Fruit fly (Drosophila melanogaster) whole organism, embryonic: Measurements from ENCODE around the gene Kdsr.

Experiments used
- CG10267 ChIP-seq: fragments of 200-800 bp; sonication (Bioruptor generic); optimal IDR thresholded peaks from 2 replicates; lab custom pipeline; 2018; ENCODE audit warnings: missing biosample characterization, mild to moderate bottlenecking, missing genetic modification characterization, moderate library complexity
- CG12236 ChIP-seq: fragments of 200-800 bp; sonication (Bioruptor generic); optimal IDR thresholded peaks from 2 replicates; lab custom pipeline; 2016; ENCODE audit warnings: missing biosample characterization, missing genetic modification characterization
- CG14710 ChIP-seq: fragments of 200-800 bp; sonication (Bioruptor generic); optimal IDR thresholded peaks from 3 replicates; lab custom pipeline; 2019; ENCODE audit warnings: missing biosample characterization, mild to moderate bottlenecking, missing genetic modification characterization, moderate library complexity
- CG15073 ChIP-seq: fragments of 200-800 bp; sonication (Bioruptor generic); optimal IDR thresholded peaks from 2 replicates; lab custom pipeline; 2016; ENCODE audit warnings: missing biosample characterization, missing genetic modification characterization
- CG15514 ChIP-seq: fragments of 200-800 bp; sonication (Bioruptor generic); optimal IDR thresholded peaks from 3 replicates; lab custom pipeline; 2017; ENCODE audit warnings: missing biosample characterization, missing genetic modification characterization, mild to moderate bottlenecking, moderate library complexity, missing genetic modification reagents
- CG15601 ChIP-seq: fragments of 200-800 bp; sonication (Bioruptor generic); optimal IDR thresholded peaks from 3 replicates; lab custom pipeline; 2019; ENCODE audit warnings: missing biosample characterization, mild to moderate bottlenecking, missing genetic modification characterization, moderate library complexity
- CG17186 ChIP-seq: fragments of 200-800 bp; sonication (Bioruptor generic); optimal IDR thresholded peaks from 3 replicates; lab custom pipeline; 2017; ENCODE audit warnings: missing biosample characterization, missing genetic modification reagents, missing genetic modification characterization
- CG17829 ChIP-seq: fragments of 200-800 bp; optimal IDR thresholded peaks from 2 replicates; lab custom pipeline; 2019; ENCODE audit warnings: missing biosample characterization, mild to moderate bottlenecking, missing genetic modification characterization, moderate library complexity
- CG1792 ChIP-seq: fragments of 200-800 bp; sonication (Bioruptor generic); optimal IDR thresholded peaks from 2 replicates; lab custom pipeline; 2016; ENCODE audit warnings: missing biosample characterization, missing genetic modification characterization
- CG18764 ChIP-seq: fragments of 200-800 bp; sonication (Bioruptor generic); optimal IDR thresholded peaks from 3 replicates; lab custom pipeline; 2016; ENCODE audit warnings: missing biosample characterization, missing genetic modification characterization
- CG2116 ChIP-seq: fragments of 200-800 bp; sonication (Bioruptor generic); optimal IDR thresholded peaks from 3 replicates; lab custom pipeline; 2018; ENCODE audit warnings: missing biosample characterization, mild to moderate bottlenecking, missing genetic modification characterization
- CG32767 ChIP-seq: fragments of 200-800 bp; sonication (Bioruptor generic); IDR thresholded peaks from 2 replicates; pipeline ENCODE4 v1.3.6; 2022; ENCODE audit warnings: missing biosample characterization, missing genetic modification characterization
- CG6689 ChIP-seq: fragments of 200-800 bp; sonication (Bioruptor generic); IDR thresholded peaks from 2 replicates; pipeline ENCODE4 v1.3.6; 2022; ENCODE audit warnings: missing biosample characterization, missing genetic modification characterization
- CG7271 ChIP-seq: fragments of 200-800 bp; sonication (Bioruptor generic); optimal IDR thresholded peaks from 2 replicates; lab custom pipeline; 2018; ENCODE audit warnings: missing biosample characterization, mild to moderate bottlenecking, missing genetic modification characterization, moderate library complexity
- CG8924 ChIP-seq: fragments of 200-800 bp; optimal IDR thresholded peaks from 3 replicates; lab custom pipeline; 2019; ENCODE audit warnings: missing biosample characterization, mild to moderate bottlenecking, missing genetic modification characterization, moderate library complexity
- CG9437 ChIP-seq: fragments of 200-800 bp; sonication (Bioruptor generic); optimal IDR thresholded peaks from 2 replicates; lab custom pipeline; 2018; ENCODE audit warnings: missing biosample characterization, mild to moderate bottlenecking, missing genetic modification characterization
- CG9797 ChIP-seq: fragments of 200-800 bp; sonication (Bioruptor generic); optimal IDR thresholded peaks from 3 replicates; lab custom pipeline; 2018; ENCODE audit warnings: missing biosample characterization, mild to moderate bottlenecking, missing genetic modification characterization
- CTCF ChIP-seq: fragments of 200-800 bp; sonication (Bioruptor generic); optimal IDR thresholded peaks from 2 replicates; lab custom pipeline; 2017; ENCODE audit warnings: missing biosample characterization, mild to moderate bottlenecking, missing genetic modification characterization, moderate library complexity
- Chrac-16 ChIP-seq: fragments of 200-800 bp; sonication (Bioruptor generic); optimal IDR thresholded peaks from 3 replicates; lab custom pipeline; 2016; ENCODE audit warnings: missing biosample characterization, missing genetic modification characterization
- Dad ChIP-seq: fragments of 200-800 bp; sonication (Bioruptor generic); optimal IDR thresholded peaks from 3 replicates; lab custom pipeline; 2016; ENCODE audit warnings: missing biosample characterization, missing genetic modification characterization
- Dbx ChIP-seq: fragments of 200-800 bp; sonication (Bioruptor generic); IDR thresholded peaks from 3 replicates; pipeline ENCODE4 v1.3.6; 2022; ENCODE audit warnings: missing biosample characterization, missing genetic modification characterization
- Dll ChIP-seq: fragments of 200-800 bp; sonication (Bioruptor generic); IDR thresholded peaks from 4 replicates; pipeline ENCODE4 v1.3.6; 2022; ENCODE audit warnings: missing biosample characterization, missing genetic modification characterization; ENCODE audit not compliant: partially characterized antibody
- Ets97D ChIP-seq: fragments of 200-800 bp; sonication (Bioruptor generic); optimal IDR thresholded peaks from 3 replicates; lab custom pipeline; 2016; ENCODE audit warnings: missing biosample characterization, missing genetic modification characterization
- HLH4C ChIP-seq: fragments of 200-800 bp; sonication (Bioruptor generic); IDR thresholded peaks from 3 replicates; pipeline ENCODE4 v1.3.6; 2022; ENCODE audit warnings: missing biosample characterization, missing genetic modification characterization; ENCODE audit not compliant: partially characterized antibody
- Lim3 ChIP-seq: fragments of 200-800 bp; sonication (Bioruptor generic); IDR thresholded peaks from 2 replicates; pipeline ENCODE4 v1.3.6; 2022; ENCODE audit warnings: missing biosample characterization, missing genetic modification characterization
- MBD-R2 ChIP-seq: fragments of 200-800 bp; sonication (Bioruptor generic); IDR thresholded peaks from 2 replicates; pipeline ENCODE4 v1.3.6; 2022; ENCODE audit warnings: missing biosample characterization, missing genetic modification characterization
- Nf-YC ChIP-seq: fragments of 200-800 bp; optimal IDR thresholded peaks from 3 replicates; lab custom pipeline; 2019; ENCODE audit warnings: missing biosample characterization, mild to moderate bottlenecking, missing genetic modification characterization, moderate library complexity
- Xrp1 ChIP-seq: fragments of 200-800 bp; sonication (Bioruptor generic); IDR thresholded peaks from 2 replicates; pipeline ENCODE4 v1.3.6; 2022; ENCODE audit warnings: missing biosample characterization, missing genetic modification characterization
- YL-1 ChIP-seq: fragments of 200-800 bp; sonication (Bioruptor generic); optimal IDR thresholded peaks from 3 replicates; lab custom pipeline; 2017; ENCODE audit warnings: missing biosample characterization, mild to moderate bottlenecking, missing genetic modification characterization
- aop ChIP-seq: fragments of 200-800 bp; sonication (Bioruptor generic); IDR thresholded peaks from 2 replicates; pipeline ENCODE4 v1.3.6; 2022; ENCODE audit warnings: missing biosample characterization, missing genetic modification characterization
- bbx ChIP-seq: fragments of 200-800 bp; sonication (Bioruptor generic); IDR thresholded peaks from 2 replicates; pipeline ENCODE4 v1.3.6; 2022; ENCODE audit warnings: missing biosample characterization, missing genetic modification characterization; ENCODE audit not compliant: partially characterized antibody
- bigmax ChIP-seq: fragments of 200-800 bp; sonication (Bioruptor generic); optimal IDR thresholded peaks from 2 replicates; lab custom pipeline; 2018; ENCODE audit warnings: missing biosample characterization, mild to moderate bottlenecking, missing genetic modification characterization
- chif ChIP-seq, 2 experiments: fragments of 200-800 bp; sonication (Bioruptor generic); optimal IDR thresholded peaks; 3 replicates each; lab custom pipeline; 2016; ENCODE audit warnings: missing biosample characterization in 2 of 2, missing genetic modification characterization in 2 of 2
- dan ChIP-seq: fragments of 200-800 bp; sonication (Bioruptor generic); IDR thresholded peaks from 2 replicates; pipeline ENCODE4 v1.3.6; 2022; ENCODE audit warnings: missing biosample characterization, missing genetic modification characterization
- fd3F ChIP-seq: fragments of 200-800 bp; sonication (Bioruptor generic); optimal IDR thresholded peaks from 2 replicates; lab custom pipeline; 2018; ENCODE audit warnings: missing biosample characterization, mild to moderate bottlenecking, missing genetic modification characterization, moderate library complexity
- fu2 ChIP-seq: fragments of 200-800 bp; sonication (Bioruptor generic); optimal IDR thresholded peaks from 2 replicates; lab custom pipeline; 2016; ENCODE audit warnings: missing biosample characterization, missing genetic modification characterization
- grn ChIP-seq: fragments of 200-800 bp; sonication (Bioruptor generic); optimal IDR thresholded peaks from 3 replicates; lab custom pipeline; 2017; ENCODE audit warnings: missing biosample characterization, missing genetic modification characterization
- jumu ChIP-seq: fragments of 200-800 bp; sonication (Bioruptor generic); optimal IDR thresholded peaks from 3 replicates; lab custom pipeline; 2016; ENCODE audit warnings: missing biosample characterization, missing genetic modification characterization
- lola ChIP-seq, 3 experiments: fragments of >200 bp in 2 of 3; fragments of 200-800 bp in 1 of 3; sonication (Bioruptor generic) in 1 of 3; optimal IDR thresholded peaks; 2 replicates each; lab custom pipeline; 2017 to 2019; ENCODE audit warnings: missing biosample characterization in 3 of 3, missing genetic modification characterization in 3 of 3, mild to moderate bottlenecking in 1 of 3, moderate library complexity in 1 of 3
- mirr ChIP-seq: fragments of 200-800 bp; sonication (Bioruptor generic); optimal IDR thresholded peaks from 3 replicates; lab custom pipeline; 2018; ENCODE audit warnings: missing biosample characterization, mild to moderate bottlenecking, missing genetic modification characterization
- nerfin-1 ChIP-seq: fragments of 200-800 bp; sonication (Bioruptor generic); optimal IDR thresholded peaks from 3 replicates; lab custom pipeline; 2019; ENCODE audit warnings: missing biosample characterization, mild to moderate bottlenecking, missing genetic modification characterization, moderate library complexity
- pb ChIP-seq: fragments of 200-800 bp; sonication (Bioruptor generic); optimal IDR thresholded peaks from 3 replicates; lab custom pipeline; 2016; ENCODE audit warnings: missing biosample characterization, missing genetic modification characterization
- psq ChIP-seq: fragments of 200-800 bp; sonication (Bioruptor generic); optimal IDR thresholded peaks from 2 replicates; lab custom pipeline; 2017; ENCODE audit warnings: missing biosample characterization, missing genetic modification characterization
- rib ChIP-seq: fragments of 200-800 bp; sonication (Bioruptor generic); IDR thresholded peaks from 2 replicates; pipeline ENCODE4 v1.3.6; 2022; ENCODE audit warnings: missing biosample characterization, missing genetic modification characterization
- salm ChIP-seq: fragments of 200-800 bp; sonication (Bioruptor generic); optimal IDR thresholded peaks from 2 replicates; lab custom pipeline; 2018; ENCODE audit warnings: missing biosample characterization, mild to moderate bottlenecking, missing genetic modification characterization
- stwl ChIP-seq: fragments of 200-800 bp; sonication (Bioruptor generic); optimal IDR thresholded peaks from 3 replicates; lab custom pipeline; 2018; ENCODE audit warnings: missing biosample characterization, mild to moderate bottlenecking, missing genetic modification characterization, moderate library complexity
- tap ChIP-seq: fragments of 200-800 bp; optimal IDR thresholded peaks from 3 replicates; lab custom pipeline; 2019; ENCODE audit warnings: missing biosample characterization, mild to moderate bottlenecking, missing genetic modification characterization, moderate library complexity
- yki ChIP-seq: fragments of >200 bp; optimal IDR thresholded peaks from 3 replicates; lab custom pipeline; 2018

The Kdsr gene

dm6 chr3R:25249145-25250141 lies 12.9 kb downstream of the Kdsr start, which contains the start of gene Nup358 (continued):
- TF ChIP-seq dan (GFP tag; lab: Robert Waterston, UW) (no peak), CG9797 (GFP tag; lab: Kevin White, UChicago) (peak; percentile 8), CG6689 (GFP tag; lab: Robert Waterston, UW) (no peak), CG17186 (GFP tag; lab: Kevin White, UChicago) (peak; percentile 58), CG17829 (tag; lab: Kevin White, UChicago) (peak; percentile 35), Nf-YC (tag; lab: Kevin White, UChicago) (peak; percentile 11), HLH4C (GFP tag; lab: Robert Waterston, UW) (peak; percentile 99), YL-1 (peak; percentile 34), rib (peak; percentile 95), CG15514 (GFP tag; lab: Kevin White, UChicago) (peak; percentile 33), CG8924 (tag; lab: Kevin White, UChicago) (peak; percentile 32), bigmax (GFP tag; lab: Kevin White, UChicago) (peak; percentile 96), Dbx (GFP tag; lab: Robert Waterston, UW) (peak; percentile 54; the same call in 1 of the 3 replicates), CG15073 (GFP tag; lab: Kevin White, UChicago) (no peak), Ets97D (GFP tag; lab: Kevin White, UChicago) (peak; percentile 80), MBD-R2 (peak; percentile 40), CG9437 (GFP tag; lab: Kevin White, UChicago) (no peak), mirr (GFP tag; lab: Kevin White, UChicago) (no peak), CG14710 (tag; lab: Kevin White, UChicago) (peak; percentile 55), Dll (GFP tag; lab: Robert Waterston, UW) (peak; percentile 96), bbx (peak; percentile 99)

dm6 chr3R:25247379-25247869 lies 14.9 kb downstream of the Kdsr start, which contains the start of the genes RpS27 and Nup37:
TSS of gene RpS27 (minus strand) at chr3R:25247514.
TSS of gene Nup37 (plus strand) at chr3R:25247658.
- TF ChIP-seq pb (GFP tag; lab: Kevin White, UChicago) (peak; percentile 99), stwl (peak; percentile 95), aop (GFP tag; lab: Robert Waterston, UW) (peak; percentile 80; the same call in 1 of the 2 replicates), CTCF (GFP tag; lab: Kevin White, UChicago) (peak; percentile 74), CG15601 (tag; lab: Kevin White, UChicago) (peak; percentile 94), CG18764 (GFP tag; lab: Kevin White, UChicago) (peak; percentile 98), grn (GFP tag; lab: Kevin White, UChicago) (peak; percentile 96), nerfin-1 (tag; lab: Kevin White, UChicago) (peak; percentile 94), CG1792 (GFP tag; lab: Kevin White, UChicago) (peak; percentile 98), lola (GFP tag; optimal IDR thresholded peaks at IDR 0.05; lab: Kevin White, UChicago) (peak in 1 of 3 experiments; percentile 83), Dad (GFP tag; lab: Kevin White, UChicago) (peak; percentile 99), tap (tag; lab: Kevin White, UChicago) (peak; percentile 88), psq (peak; percentile 94), salm (tag; lab: Kevin White, UChicago) (peak; percentile 90), CG15073 (GFP tag; lab: Kevin White, UChicago) (peak; percentile 68), Chrac-16 (GFP tag; lab: Kevin White, UChicago) (peak; percentile 91), yki (lab: Kevin White, UChicago) (no peak), CG7271 (tag; lab: Kevin White, UChicago) (peak; percentile 99), fd3F (GFP tag; lab: Kevin White, UChicago) (peak; percentile 97), CG32767 (GFP tag; lab: Robert Waterston, UW) (peak; percentile 80), chif (GFP tag; optimal IDR thresholded peaks at IDR 0.05; lab: Kevin White, UChicago) (peak; percentile 96 to 98), Lim3 (GFP tag; lab: Robert Waterston, UW) (peak; percentile 68; the same call in 1 of the 2 replicates), CG2116 (GFP tag; lab: Kevin White, UChicago) (peak; percentile 94), fu2 (GFP tag; lab: Kevin White, UChicago) (peak; percentile 98), CG12236 (GFP tag; lab: Kevin White, UChicago) (peak; percentile 97), Xrp1 (peak; percentile 62), CG10267 (tag; lab: Kevin White, UChicago) (peak; percentile 99), jumu (peak; percentile 96)
